Worm (Caenorhabditis elegans): Measurements from ENCODE around the gene C25A8.2.

DNA sequence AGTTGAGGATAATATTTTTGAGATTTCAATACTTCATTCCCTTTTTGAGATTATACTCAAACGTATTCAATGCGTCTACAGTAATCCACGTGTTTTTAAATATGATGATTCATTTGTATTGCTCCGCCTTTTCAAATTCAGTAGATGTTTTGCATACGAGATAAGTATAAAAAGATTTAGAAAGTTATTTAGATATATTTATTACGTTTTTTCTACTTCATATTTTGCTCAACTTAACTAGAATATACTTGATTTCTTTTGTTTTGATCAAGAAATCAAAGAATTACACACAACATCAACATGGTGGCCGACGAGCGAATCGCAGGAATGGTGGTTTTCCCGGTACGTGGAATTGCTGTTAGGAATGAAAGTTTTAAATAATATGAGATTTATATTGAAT lies 48.0 kb downstream of the C25A8.2 start, which contains the start of gene srx-50:
- TF ChIP-seq nhr-77 (tag; optimal IDR thresholded peaks at IDR 0.05), result no peak
- TF ChIP-seq fkh-10 (GFP tag; optimal IDR thresholded peaks at IDR 0.05), result peak; percentile 18
- TF ChIP-seq elt-3 (tag; optimal IDR thresholded peaks at IDR 0.05), result no peak
- TF ChIP-seq nhr-25 (tag; optimal IDR thresholded peaks at IDR 0.05), result no peak

All from whole organism, L3 larva.